Fruit fly (Drosophila melanogaster) whole organism, pupa: ENCODE results near the gene CG4822.
A peak's percentile ranks its signal among the peaks of the same experiment; 100 is the strongest.

Source experiments
- CG10348 ChIP-seq: fragments of 200-800 bp; sonication (Bioruptor generic); IDR thresholded peaks from 2 replicates; pipeline ENCODE4 v1.3.6; 2022; ENCODE audit warnings: missing biosample characterization, missing genetic modification characterization
- CG12605 ChIP-seq: fragments of 200-800 bp; sonication (Bioruptor generic); IDR thresholded peaks from 2 replicates; pipeline ENCODE4 v1.3.6; 2022; ENCODE audit warnings: missing biosample characterization, missing genetic modification characterization
- CG13204 ChIP-seq: fragments of 200-800 bp; sonication (Bioruptor generic); optimal IDR thresholded peaks from 2 replicates; lab custom pipeline; 2018; ENCODE audit warnings: missing biosample characterization, mild to moderate bottlenecking, missing genetic modification characterization, moderate library complexity
- CG14655 ChIP-seq: fragments of 200-800 bp; sonication (Bioruptor generic); optimal IDR thresholded peaks from 3 replicates; lab custom pipeline; 2017; ENCODE audit warnings: mild to moderate bottlenecking, missing biosample characterization, missing genetic modification reagents, missing genetic modification characterization
- CG15710 ChIP-seq: fragments of 200-800 bp; sonication (Bioruptor generic); optimal IDR thresholded peaks from 2 replicates; lab custom pipeline; 2018; ENCODE audit warnings: missing biosample characterization, mild to moderate bottlenecking, missing genetic modification characterization, moderate library complexity
- CG17806 ChIP-seq: fragments of 200-800 bp; sonication (Bioruptor generic); optimal IDR thresholded peaks from 2 replicates; lab custom pipeline; 2018; ENCODE audit warnings: missing biosample characterization, mild to moderate bottlenecking, missing genetic modification characterization, moderate library complexity
- CG32121 ChIP-seq: fragments of 200-800 bp; sonication (Bioruptor generic); IDR thresholded peaks from 2 replicates; pipeline ENCODE4 v1.3.6; 2022; ENCODE audit warnings: missing biosample characterization, missing genetic modification characterization
- CG34367 ChIP-seq: fragments of 200-800 bp; sonication (Bioruptor generic); optimal IDR thresholded peaks from 2 replicates; lab custom pipeline; 2018; ENCODE audit warnings: missing biosample characterization, mild to moderate bottlenecking, missing genetic modification characterization
- CG4496 ChIP-seq: fragments of 200-800 bp; sonication (Bioruptor generic); IDR thresholded peaks from 3 replicates; pipeline ENCODE4 v1.3.6; 2022; ENCODE audit warnings: missing biosample characterization, missing genetic modification characterization
- CG8159 ChIP-seq: fragments of 200-800 bp; sonication (Bioruptor generic); optimal IDR thresholded peaks from 3 replicates; lab custom pipeline; 2018; ENCODE audit warnings: missing biosample characterization, mild to moderate bottlenecking, missing genetic modification characterization, moderate library complexity
- CG8301 ChIP-seq: fragments of 200-800 bp; sonication (Bioruptor generic); optimal IDR thresholded peaks from 2 replicates; lab custom pipeline; 2018; ENCODE audit warnings: missing biosample characterization, mild to moderate bottlenecking, missing genetic modification characterization
- CG9948 ChIP-seq: fragments of 200-800 bp; sonication (Bioruptor generic); optimal IDR thresholded peaks from 2 replicates; lab custom pipeline; 2018; ENCODE audit warnings: missing biosample characterization, mild to moderate bottlenecking, missing genetic modification characterization, moderate library complexity
- D1 ChIP-seq: fragments of 200-800 bp; sonication (Bioruptor generic); optimal IDR thresholded peaks from 2 replicates; lab custom pipeline; 2018; ENCODE audit warnings: missing biosample characterization, mild to moderate bottlenecking, missing genetic modification characterization, moderate library complexity
- EcR ChIP-seq: fragments of 200-800 bp; sonication (Bioruptor generic); optimal IDR thresholded peaks from 3 replicates; lab custom pipeline; 2019; ENCODE audit warnings: missing biosample characterization, missing genetic modification characterization, mild to moderate bottlenecking, moderate library complexity, missing genetic modification reagents
- Ets98B ChIP-seq: fragments of 200-800 bp; sonication (Bioruptor generic); IDR thresholded peaks from 2 replicates; pipeline ENCODE4 v1.3.6; 2022; ENCODE audit warnings: missing biosample characterization, missing genetic modification characterization
- Pif1A ChIP-seq: fragments of 200-800 bp; sonication (Bioruptor generic); optimal IDR thresholded peaks from 3 replicates; lab custom pipeline; 2016; ENCODE audit warnings: missing biosample characterization, missing genetic modification characterization
- Pif1B ChIP-seq: fragments of 200-800 bp; sonication (Bioruptor generic); optimal IDR thresholded peaks from 3 replicates; lab custom pipeline; 2016; ENCODE audit warnings: missing biosample characterization, missing genetic modification characterization
- Snoo ChIP-seq: fragments of 200-800 bp; sonication (Bioruptor generic); optimal IDR thresholded peaks from 3 replicates; lab custom pipeline; 2017; ENCODE audit warnings: missing biosample characterization, mild to moderate bottlenecking, missing genetic modification characterization, inconsistent platforms
- fd96Ca ChIP-seq: fragments of 200-800 bp; sonication (Bioruptor generic); IDR thresholded peaks from 3 replicates; pipeline ENCODE4 v1.3.6; 2022; ENCODE audit warnings: missing biosample characterization, missing genetic modification characterization
- gl ChIP-seq: fragments of 200-800 bp; sonication (Bioruptor generic); optimal IDR thresholded peaks from 2 replicates; lab custom pipeline; 2018; ENCODE audit warnings: missing biosample characterization, mild to moderate bottlenecking, missing genetic modification characterization
- rn ChIP-seq: fragments of 200-800 bp; sonication (Bioruptor generic); IDR thresholded peaks from 2 replicates; pipeline ENCODE4 v1.3.6; 2022; ENCODE audit warnings: missing biosample characterization, missing genetic modification characterization

The CG4822 gene

dm6 chr2L:110046-110445 lies 11.5 kb downstream of the CG4822 start:
- TF ChIP-seq CG32121 (no peak), Pif1A (no peak), CG17806 (tag; lab: Kevin White, UChicago) (no peak), CG14655 (no peak), rn (GFP tag; lab: Robert Waterston, UW) (no peak), CG10348 (GFP tag; lab: Robert Waterston, UW) (no peak), Pif1B (no peak), CG4496 (no peak), D1 (no peak), CG8301 (tag; lab: Kevin White, UChicago) (no peak), Snoo (no peak), EcR (GFP tag; lab: Kevin White, UChicago) (no peak), Ets98B (no peak), fd96Ca (GFP tag; lab: Robert Waterston, UW) (no peak), gl (no peak), CG34367 (tag; lab: Kevin White, UChicago) (no peak)

dm6 chr2L:109098-109799 lies 12.3 kb downstream of the CG4822 start:
- no peak for TF ChIP-seq CG32121
- TF ChIP-seq CG9948 (tag; lab: Kevin White, UChicago): no peak
- peak; percentile 32 for TF ChIP-seq EcR (GFP tag; lab: Kevin White, UChicago)
- no peak for TF ChIP-seq D1
- TF ChIP-seq CG17806 (tag; lab: Kevin White, UChicago): no peak
- TF ChIP-seq, all 21 proteins: peak for 1

dm6 chr2L:107476-108436 lies 13.8 kb downstream of the CG4822 start:
- TF ChIP-seq Pif1A (no peak), CG12605 (GFP tag; lab: Robert Waterston, UW) (no peak; the same call in 1 of the 2 replicates), gl (peak; percentile 21), EcR (GFP tag; lab: Kevin White, UChicago) (peak; percentile 23), CG34367 (tag; lab: Kevin White, UChicago) (no peak), rn (GFP tag; lab: Robert Waterston, UW) (no peak), CG32121 (no peak), CG14655 (no peak), CG9948 (tag; lab: Kevin White, UChicago) (no peak), CG17806 (tag; lab: Kevin White, UChicago) (no peak)
- TF ChIP-seq, all 21 proteins: peak for 2

dm6 chr2L:107032-107431 lies 14.5 kb downstream of the CG4822 start:
- no peak for TF ChIP-seq Ets98B
- TF ChIP-seq, all 21 proteins: peak for 0

- TF ChIP-seq CG32121 (no peak), EcR (GFP tag; lab: Kevin White, UChicago) (no peak), CG34367 (tag; lab: Kevin White, UChicago) (no peak), Snoo (no peak), CG14655 (no peak)
These were observed 15.0 kb downstream of the CG4822 start, which contains the start of the genes Nhe1 and Sam-S for dm6 chr2L:106540-106939. Gene Nhe1, minus strand, starts transcription at chr2L:106732. Gene Sam-S, plus strand, starts transcription at chr2L:106903.

dm6 chr2L:102161-102761 lies 19.3 kb downstream of the CG4822 start, which contains the start of gene Creld:
Gene Creld, plus strand, starts transcription at chr2L:102380.
- TF ChIP-seq CG34367 (tag; lab: Kevin White, UChicago): no peak
- no peak for TF ChIP-seq CG14655
- TF ChIP-seq CG13204 (GFP tag; lab: Kevin White, UChicago): no peak
- no peak for TF ChIP-seq D1
- no peak for TF ChIP-seq CG12605 (GFP tag; lab: Robert Waterston, UW)
- TF ChIP-seq CG15710 (tag; lab: Kevin White, UChicago): no peak

dm6 chr2L:94639-95059 lies 26.9 kb downstream of the CG4822 start, which contains the start of gene Zir:
Gene Zir, plus strand, starts transcription at chr2L:94739.
- TF ChIP-seq CG34367 (tag; lab: Kevin White, UChicago) (no peak), CG9948 (tag; lab: Kevin White, UChicago) (no peak), CG10348 (GFP tag; lab: Robert Waterston, UW) (no peak), CG15710 (tag; lab: Kevin White, UChicago) (no peak), CG4496 (no peak), CG14655 (no peak), EcR (GFP tag; lab: Kevin White, UChicago) (no peak), CG8301 (tag; lab: Kevin White, UChicago) (no peak), Snoo (no peak), gl (no peak), Pif1B (no peak), CG12605 (GFP tag; lab: Robert Waterston, UW) (no peak), fd96Ca (GFP tag; lab: Robert Waterston, UW) (no peak), D1 (no peak), Ets98B (no peak), CG8159 (tag; lab: Kevin White, UChicago) (no peak), CG17806 (tag; lab: Kevin White, UChicago) (no peak), rn (GFP tag; lab: Robert Waterston, UW) (no peak), Pif1A (no peak)
